Fruit fly (Drosophila melanogaster) whole organism, pupa: ENCODE data around the gene tnc.

Experiments
- CG10348 ChIP-seq: fragments of 200-800 bp; sonication (Bioruptor generic); IDR thresholded peaks from 2 replicates; pipeline ENCODE4 v1.3.6; 2022; ENCODE audit warnings: missing biosample characterization, missing genetic modification characterization
- CG12605 ChIP-seq: fragments of 200-800 bp; sonication (Bioruptor generic); IDR thresholded peaks from 2 replicates; pipeline ENCODE4 v1.3.6; 2022; ENCODE audit warnings: missing biosample characterization, missing genetic modification characterization
- CG13204 ChIP-seq: fragments of 200-800 bp; sonication (Bioruptor generic); optimal IDR thresholded peaks from 2 replicates; lab custom pipeline; 2018; ENCODE audit warnings: missing biosample characterization, mild to moderate bottlenecking, missing genetic modification characterization, moderate library complexity
- CG14655 ChIP-seq: fragments of 200-800 bp; sonication (Bioruptor generic); optimal IDR thresholded peaks from 3 replicates; lab custom pipeline; 2017; ENCODE audit warnings: mild to moderate bottlenecking, missing biosample characterization, missing genetic modification reagents, missing genetic modification characterization
- CG15710 ChIP-seq: fragments of 200-800 bp; sonication (Bioruptor generic); optimal IDR thresholded peaks from 2 replicates; lab custom pipeline; 2018; ENCODE audit warnings: missing biosample characterization, mild to moderate bottlenecking, missing genetic modification characterization, moderate library complexity
- CG17806 ChIP-seq: fragments of 200-800 bp; sonication (Bioruptor generic); optimal IDR thresholded peaks from 2 replicates; lab custom pipeline; 2018; ENCODE audit warnings: missing biosample characterization, mild to moderate bottlenecking, missing genetic modification characterization, moderate library complexity
- CG32121 ChIP-seq: fragments of 200-800 bp; sonication (Bioruptor generic); IDR thresholded peaks from 2 replicates; pipeline ENCODE4 v1.3.6; 2022; ENCODE audit warnings: missing biosample characterization, missing genetic modification characterization
- CG34367 ChIP-seq: fragments of 200-800 bp; sonication (Bioruptor generic); optimal IDR thresholded peaks from 2 replicates; lab custom pipeline; 2018; ENCODE audit warnings: missing biosample characterization, mild to moderate bottlenecking, missing genetic modification characterization
- CG4496 ChIP-seq: fragments of 200-800 bp; sonication (Bioruptor generic); IDR thresholded peaks from 3 replicates; pipeline ENCODE4 v1.3.6; 2022; ENCODE audit warnings: missing biosample characterization, missing genetic modification characterization
- CG8159 ChIP-seq: fragments of 200-800 bp; sonication (Bioruptor generic); optimal IDR thresholded peaks from 3 replicates; lab custom pipeline; 2018; ENCODE audit warnings: missing biosample characterization, mild to moderate bottlenecking, missing genetic modification characterization, moderate library complexity
- CG8301 ChIP-seq: fragments of 200-800 bp; sonication (Bioruptor generic); optimal IDR thresholded peaks from 2 replicates; lab custom pipeline; 2018; ENCODE audit warnings: missing biosample characterization, mild to moderate bottlenecking, missing genetic modification characterization
- CG9948 ChIP-seq: fragments of 200-800 bp; sonication (Bioruptor generic); optimal IDR thresholded peaks from 2 replicates; lab custom pipeline; 2018; ENCODE audit warnings: missing biosample characterization, mild to moderate bottlenecking, missing genetic modification characterization, moderate library complexity
- D1 ChIP-seq: fragments of 200-800 bp; sonication (Bioruptor generic); optimal IDR thresholded peaks from 2 replicates; lab custom pipeline; 2018; ENCODE audit warnings: missing biosample characterization, mild to moderate bottlenecking, missing genetic modification characterization, moderate library complexity
- EcR ChIP-seq: fragments of 200-800 bp; sonication (Bioruptor generic); optimal IDR thresholded peaks from 3 replicates; lab custom pipeline; 2019; ENCODE audit warnings: missing biosample characterization, missing genetic modification characterization, mild to moderate bottlenecking, moderate library complexity, missing genetic modification reagents
- Ets98B ChIP-seq: fragments of 200-800 bp; sonication (Bioruptor generic); IDR thresholded peaks from 2 replicates; pipeline ENCODE4 v1.3.6; 2022; ENCODE audit warnings: missing biosample characterization, missing genetic modification characterization
- Pif1A ChIP-seq: fragments of 200-800 bp; sonication (Bioruptor generic); optimal IDR thresholded peaks from 3 replicates; lab custom pipeline; 2016; ENCODE audit warnings: missing biosample characterization, missing genetic modification characterization
- Pif1B ChIP-seq: fragments of 200-800 bp; sonication (Bioruptor generic); optimal IDR thresholded peaks from 3 replicates; lab custom pipeline; 2016; ENCODE audit warnings: missing biosample characterization, missing genetic modification characterization
- Snoo ChIP-seq: fragments of 200-800 bp; sonication (Bioruptor generic); optimal IDR thresholded peaks from 3 replicates; lab custom pipeline; 2017; ENCODE audit warnings: missing biosample characterization, mild to moderate bottlenecking, missing genetic modification characterization, inconsistent platforms
- fd96Ca ChIP-seq: fragments of 200-800 bp; sonication (Bioruptor generic); IDR thresholded peaks from 3 replicates; pipeline ENCODE4 v1.3.6; 2022; ENCODE audit warnings: missing biosample characterization, missing genetic modification characterization
- gl ChIP-seq: fragments of 200-800 bp; sonication (Bioruptor generic); optimal IDR thresholded peaks from 2 replicates; lab custom pipeline; 2018; ENCODE audit warnings: missing biosample characterization, mild to moderate bottlenecking, missing genetic modification characterization
- rn ChIP-seq: fragments of 200-800 bp; sonication (Bioruptor generic); IDR thresholded peaks from 2 replicates; pipeline ENCODE4 v1.3.6; 2022; ENCODE audit warnings: missing biosample characterization, missing genetic modification characterization

The tnc gene

dm6 chr3R:24968888-24969287 lies 15.3 kb upstream of the tnc start:
- TF ChIP-seq CG4496 (GFP tag; lab: Robert Waterston, UW) (no peak), CG8301 (tag; lab: Kevin White, UChicago) (no peak), rn (GFP tag; lab: Robert Waterston, UW) (no peak), CG8159 (tag; lab: Kevin White, UChicago) (no peak), CG34367 (tag; lab: Kevin White, UChicago) (no peak), Ets98B (GFP tag; lab: Robert Waterston, UW) (no peak)

DNA sequence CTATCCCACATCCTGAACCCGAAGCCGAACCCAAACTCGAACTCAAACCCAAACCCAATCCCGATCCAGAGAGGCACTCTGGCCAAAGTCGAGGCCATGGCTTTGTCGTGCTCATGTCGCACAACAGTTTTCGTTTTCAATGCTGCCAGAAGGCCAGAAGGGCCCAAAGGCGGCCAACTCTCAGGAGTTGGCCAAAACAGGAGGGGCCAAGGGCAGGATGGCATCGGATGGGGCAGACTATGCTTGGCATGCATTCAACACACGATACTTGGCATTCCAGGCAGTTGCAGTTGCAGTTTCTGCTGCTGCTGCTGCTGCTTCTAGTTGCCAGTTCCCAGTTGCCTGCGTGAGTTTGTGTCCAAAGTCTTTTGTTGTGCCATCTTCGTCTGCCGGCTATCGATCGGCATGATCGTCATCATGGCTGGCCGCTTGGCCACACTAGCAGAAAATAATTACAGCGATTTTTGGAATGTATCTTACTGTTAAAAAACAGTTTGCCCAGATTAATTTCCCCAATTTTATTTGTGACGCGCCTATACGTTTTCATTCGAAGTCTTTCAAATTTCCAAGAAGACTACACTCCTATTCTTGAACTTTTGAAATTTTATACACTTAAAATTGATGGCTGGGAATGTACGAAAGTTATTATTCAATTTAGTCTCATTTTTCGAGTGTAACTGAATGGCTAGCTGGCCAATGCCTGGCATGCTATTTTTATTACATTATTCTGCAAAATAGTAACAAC lies 13.7 kb upstream of the tnc start:
- TF ChIP-seq Pif1A (GFP tag; lab: Kevin White, UChicago) (peak; percentile 46), Ets98B (GFP tag; lab: Robert Waterston, UW) (no peak), CG8301 (tag; lab: Kevin White, UChicago) (peak; percentile 22), CG10348 (GFP tag; lab: Robert Waterston, UW) (no peak), CG9948 (tag; lab: Kevin White, UChicago) (peak; percentile 79), Snoo (tag; lab: Kevin White, UChicago) (no peak), CG17806 (tag; lab: Kevin White, UChicago) (peak; percentile 79), CG8159 (tag; lab: Kevin White, UChicago) (peak; percentile 74), D1 (tag; lab: Kevin White, UChicago) (peak; percentile 63), CG4496 (GFP tag; lab: Robert Waterston, UW) (no peak), fd96Ca (GFP tag; lab: Robert Waterston, UW) (no peak), CG32121 (GFP tag; lab: Robert Waterston, UW) (no peak), Pif1B (GFP tag; lab: Kevin White, UChicago) (peak; percentile 48), CG14655 (GFP tag; lab: Kevin White, UChicago) (peak; percentile 67), EcR (GFP tag; lab: Kevin White, UChicago) (peak; percentile 6), gl (tag; lab: Kevin White, UChicago) (peak; percentile 1), CG34367 (tag; lab: Kevin White, UChicago) (peak; percentile 75), rn (GFP tag; lab: Robert Waterston, UW) (no peak), CG12605 (no peak), CG13204 (GFP tag; lab: Kevin White, UChicago) (no peak), CG15710 (tag; lab: Kevin White, UChicago) (peak; percentile 66)
- TF ChIP-seq, all 21 proteins: peak for 12

- TF ChIP-seq Pif1B (GFP tag; lab: Kevin White, UChicago) (peak; percentile 86), D1 (tag; lab: Kevin White, UChicago) (peak; percentile 68), CG14655 (GFP tag; lab: Kevin White, UChicago) (peak; percentile 98), Pif1A (GFP tag; lab: Kevin White, UChicago) (peak; percentile 92), CG8301 (tag; lab: Kevin White, UChicago) (peak; percentile 98), gl (tag; lab: Kevin White, UChicago) (peak; percentile 82), Snoo (tag; lab: Kevin White, UChicago) (peak; percentile 61), fd96Ca (GFP tag; lab: Robert Waterston, UW) (peak; percentile 86), CG12605 (peak; percentile 89), CG13204 (GFP tag; lab: Kevin White, UChicago) (peak; percentile 75), CG17806 (tag; lab: Kevin White, UChicago) (peak; percentile 92), CG15710 (tag; lab: Kevin White, UChicago) (peak; percentile 83), CG34367 (tag; lab: Kevin White, UChicago) (peak; percentile 84), CG8159 (tag; lab: Kevin White, UChicago) (peak; percentile 82), CG9948 (tag; lab: Kevin White, UChicago) (peak; percentile 91), CG32121 (GFP tag; lab: Robert Waterston, UW) (peak; percentile 74), CG4496 (GFP tag; lab: Robert Waterston, UW) (peak; percentile 95), EcR (GFP tag; lab: Kevin White, UChicago) (no peak), CG10348 (GFP tag; lab: Robert Waterston, UW) (no peak), rn (GFP tag; lab: Robert Waterston, UW) (peak; percentile 79), Ets98B (GFP tag; lab: Robert Waterston, UW) (peak; percentile 94)
Observed at dm6 chr3R:24974762-24975432, 9.3 kb upstream of the tnc start.

DNA sequence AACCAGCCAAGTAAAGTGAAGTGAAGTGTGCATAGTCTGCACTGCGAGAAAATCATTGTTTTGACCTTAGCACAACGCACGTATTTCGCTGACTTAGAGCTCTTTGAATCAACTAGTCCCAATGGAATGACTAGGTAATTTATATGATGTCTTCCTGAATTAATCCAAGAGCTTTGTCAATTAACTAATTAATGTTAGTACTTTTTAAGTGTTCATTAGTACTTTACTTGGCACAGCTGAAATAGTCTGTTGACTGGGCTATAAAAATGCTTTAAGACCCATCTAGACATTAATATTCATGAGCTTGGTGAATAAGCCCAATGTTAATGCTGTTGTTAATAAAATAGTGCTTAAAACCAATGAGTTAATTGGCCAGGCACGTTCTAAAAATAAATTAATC lies 8.0 kb upstream of the tnc start:
- TF ChIP-seq Pif1B (GFP tag; lab: Kevin White, UChicago): no peak
- peak; percentile 45 for TF ChIP-seq CG14655 (GFP tag; lab: Kevin White, UChicago)
- TF ChIP-seq CG8301 (tag; lab: Kevin White, UChicago): peak; percentile 13
- peak; percentile 3 for TF ChIP-seq CG8159 (tag; lab: Kevin White, UChicago)

- TF ChIP-seq CG15710 (tag; lab: Kevin White, UChicago) (no peak), CG17806 (tag; lab: Kevin White, UChicago) (no peak), CG10348 (GFP tag; lab: Robert Waterston, UW) (no peak), CG9948 (tag; lab: Kevin White, UChicago) (no peak), CG4496 (GFP tag; lab: Robert Waterston, UW) (0 out of 3 replicates have a peak, but pooled peaks have one; percentile 24), CG13204 (GFP tag; lab: Kevin White, UChicago) (peak; percentile 29), Ets98B (GFP tag; lab: Robert Waterston, UW) (no peak), Pif1A (GFP tag; lab: Kevin White, UChicago) (no peak), rn (GFP tag; lab: Robert Waterston, UW) (no peak)
Observed at dm6 chr3R:24985029-24985685, 973 bp downstream of the tnc start.
